Worm (Caenorhabditis elegans) whole organism, midembryonic: Measurements from ENCODE around the gene C46G7.2.

ENCODE experiments used
- T22C8.4 ChIP-seq: fragments of 200-800 bp; sonication (Bioruptor generic); IDR thresholded peaks from 2 replicates; pipeline ENCODE4 v1.3.6; 2022; ENCODE audit warnings: missing genetic modification characterization, missing compliant biosample characterization
- cog-1 ChIP-seq: sonication (generic microtip); optimal IDR thresholded peaks from 2 replicates; lab custom pipeline; 2016; ENCODE audit warnings: missing genetic modification characterization, missing compliant biosample characterization
- flt-1 ChIP-seq: fragments of 200-800 bp; sonication (Bioruptor generic); IDR thresholded peaks from 2 replicates; pipeline ENCODE4 v1.3.6; 2022; ENCODE audit warnings: missing genetic modification characterization, missing compliant biosample characterization
- klf-2 ChIP-seq: fragments of 200-800 bp; sonication (Bioruptor generic); conservative IDR thresholded peaks from 2 replicates; pipeline ENCODE4 v1.3.6; 2022; ENCODE audit warnings: missing genetic modification reagents, missing genetic modification characterization, missing compliant biosample characterization
- med-1 ChIP-seq: sonication (generic microtip); optimal IDR thresholded peaks from 2 replicates; lab custom pipeline; 2017; ENCODE audit warnings: missing genetic modification characterization, mild to moderate bottlenecking, missing compliant biosample characterization, antibody characterized with exemption, missing genetic modification reagents; ENCODE audit not compliant: insufficient read depth
- ref-1 ChIP-seq: fragments of 200-800 bp; sonication (Bioruptor generic); conservative IDR thresholded peaks from 2 replicates; pipeline ENCODE4 v1.3.6; 2022; ENCODE audit warnings: missing genetic modification reagents, missing genetic modification characterization, missing compliant biosample characterization
- tab-1 ChIP-seq: fragments of 200-800 bp; sonication (Bioruptor generic); IDR thresholded peaks from 2 replicates; pipeline ENCODE4 v1.3.6; 2022; ENCODE audit warnings: missing genetic modification characterization, missing compliant biosample characterization
- ztf-23 ChIP-seq: fragments of 200-800 bp; sonication (Bioruptor generic); IDR thresholded peaks from 2 replicates; pipeline ENCODE4 v1.3.6; 2022; ENCODE audit warnings: missing genetic modification reagents, missing genetic modification characterization, missing compliant biosample characterization
- ztf-29 ChIP-seq: fragments of 200-800 bp; sonication (Bioruptor generic); IDR thresholded peaks from 2 replicates; pipeline ENCODE4 v1.3.6; 2022; ENCODE audit warnings: missing genetic modification reagents, missing genetic modification characterization, missing compliant biosample characterization

The C46G7.2 gene

ce11 chrIV:6040676-6041075 lies 25.7 kb downstream of the C46G7.2 start, which contains the start of gene kcc-2:
kcc-2 (plus strand) TSS chrIV:6040976.
- TF ChIP-seq med-1 (GFP tag; lab: Kevin White, UChicago) (no peak), ztf-23 (GFP tag; lab: Robert Waterston, UW) (no peak), flt-1 (GFP tag; lab: Robert Waterston, UW) (no peak), klf-2 (GFP tag; lab: Robert Waterston, UW) (no peak), ref-1 (GFP tag; lab: Robert Waterston, UW) (no peak), ztf-29 (GFP tag; lab: Robert Waterston, UW) (no peak), T22C8.4 (GFP tag; lab: Robert Waterston, UW) (no peak), cog-1 (tag; lab: Kevin White, UChicago) (no peak)

ce11 chrIV:6047164-6047727 lies 32.3 kb downstream of the C46G7.2 start:
- no peak for TF ChIP-seq tab-1 (GFP tag; lab: Robert Waterston, UW)
- TF ChIP-seq flt-1 (GFP tag; lab: Robert Waterston, UW), result no peak
- TF ChIP-seq klf-2 (GFP tag; lab: Robert Waterston, UW), result no peak
- TF ChIP-seq ref-1 (GFP tag; lab: Robert Waterston, UW), result no peak
- TF ChIP-seq ztf-23 (GFP tag; lab: Robert Waterston, UW), result no peak
- TF ChIP-seq T22C8.4 (GFP tag; lab: Robert Waterston, UW), result no peak
- no peak for TF ChIP-seq ztf-29 (GFP tag; lab: Robert Waterston, UW)
- TF ChIP-seq cog-1 (tag; lab: Kevin White, UChicago), result no peak
- TF ChIP-seq med-1 (GFP tag; lab: Kevin White, UChicago), result no peak

- TF ChIP-seq ztf-23 (GFP tag; lab: Robert Waterston, UW) (no peak), cog-1 (tag; lab: Kevin White, UChicago) (no peak), T22C8.4 (GFP tag; lab: Robert Waterston, UW) (no peak), ztf-29 (GFP tag; lab: Robert Waterston, UW) (no peak), klf-2 (GFP tag; lab: Robert Waterston, UW) (no peak), flt-1 (GFP tag; lab: Robert Waterston, UW) (no peak), ref-1 (GFP tag; lab: Robert Waterston, UW) (no peak), tab-1 (GFP tag; lab: Robert Waterston, UW) (no peak), med-1 (GFP tag; lab: Kevin White, UChicago) (no peak)
Measured at ce11 chrIV:6048462-6048861, 33.5 kb downstream of the C46G7.2 start.

ce11 chrIV:6049062-6049461 lies 34.1 kb downstream of the C46G7.2 start:
- TF ChIP-seq med-1 (GFP tag; lab: Kevin White, UChicago) (no peak), tab-1 (GFP tag; lab: Robert Waterston, UW) (no peak), ztf-23 (GFP tag; lab: Robert Waterston, UW) (no peak), flt-1 (GFP tag; lab: Robert Waterston, UW) (no peak), klf-2 (GFP tag; lab: Robert Waterston, UW) (no peak), T22C8.4 (GFP tag; lab: Robert Waterston, UW) (no peak), ref-1 (GFP tag; lab: Robert Waterston, UW) (no peak), ztf-29 (GFP tag; lab: Robert Waterston, UW) (no peak), cog-1 (tag; lab: Kevin White, UChicago) (no peak)

ce11 chrIV:6051884-6052283 lies 36.9 kb downstream of the C46G7.2 start:
- no peak for TF ChIP-seq med-1 (GFP tag; lab: Kevin White, UChicago)
- TF ChIP-seq ref-1 (GFP tag; lab: Robert Waterston, UW), result no peak

ce11 chrIV:6053436-6053835 lies 38.4 kb downstream of the C46G7.2 start:
- TF ChIP-seq cog-1 (tag; lab: Kevin White, UChicago), result no peak
- no peak for TF ChIP-seq med-1 (GFP tag; lab: Kevin White, UChicago)
- TF ChIP-seq T22C8.4 (GFP tag; lab: Robert Waterston, UW), result no peak
- no peak for TF ChIP-seq ztf-23 (GFP tag; lab: Robert Waterston, UW)

- TF ChIP-seq tab-1 (GFP tag; lab: Robert Waterston, UW) (no peak), ref-1 (GFP tag; lab: Robert Waterston, UW) (no peak), ztf-23 (GFP tag; lab: Robert Waterston, UW) (no peak), flt-1 (GFP tag; lab: Robert Waterston, UW) (no peak), T22C8.4 (GFP tag; lab: Robert Waterston, UW) (no peak), med-1 (GFP tag; lab: Kevin White, UChicago) (no peak), klf-2 (GFP tag; lab: Robert Waterston, UW) (no peak), ztf-29 (GFP tag; lab: Robert Waterston, UW) (no peak), cog-1 (tag; lab: Kevin White, UChicago) (no peak)
Measured at ce11 chrIV:6054833-6055232, 39.8 kb downstream of the C46G7.2 start.

ce11 chrIV:6059702-6060101 lies 44.7 kb downstream of the C46G7.2 start:
- TF ChIP-seq ztf-29 (GFP tag; lab: Robert Waterston, UW), result no peak
- no peak for TF ChIP-seq ref-1 (GFP tag; lab: Robert Waterston, UW)
- TF ChIP-seq T22C8.4 (GFP tag; lab: Robert Waterston, UW), result no peak
- TF ChIP-seq klf-2 (GFP tag; lab: Robert Waterston, UW), result no peak
- TF ChIP-seq cog-1 (tag; lab: Kevin White, UChicago), result no peak
- no peak for TF ChIP-seq med-1 (GFP tag; lab: Kevin White, UChicago)
- no peak for TF ChIP-seq ztf-23 (GFP tag; lab: Robert Waterston, UW)
- no peak for TF ChIP-seq flt-1 (GFP tag; lab: Robert Waterston, UW)
- no peak for TF ChIP-seq tab-1 (GFP tag; lab: Robert Waterston, UW)

- TF ChIP-seq cog-1 (tag; lab: Kevin White, UChicago), result no peak
- no peak for TF ChIP-seq flt-1 (GFP tag; lab: Robert Waterston, UW)
- TF ChIP-seq ztf-29 (GFP tag; lab: Robert Waterston, UW), result no peak
- TF ChIP-seq tab-1 (GFP tag; lab: Robert Waterston, UW), result no peak
- no peak for TF ChIP-seq med-1 (GFP tag; lab: Kevin White, UChicago)
- TF ChIP-seq ref-1 (GFP tag; lab: Robert Waterston, UW), result no peak
- TF ChIP-seq T22C8.4 (GFP tag; lab: Robert Waterston, UW), result no peak
- no peak for TF ChIP-seq klf-2 (GFP tag; lab: Robert Waterston, UW)
- TF ChIP-seq ztf-23 (GFP tag; lab: Robert Waterston, UW), result no peak
Measured at ce11 chrIV:6060912-6061311, 45.9 kb downstream of the C46G7.2 start.
